Fruit fly (Drosophila melanogaster): ENCODE measurements around the gene Polr2M.

DNA sequence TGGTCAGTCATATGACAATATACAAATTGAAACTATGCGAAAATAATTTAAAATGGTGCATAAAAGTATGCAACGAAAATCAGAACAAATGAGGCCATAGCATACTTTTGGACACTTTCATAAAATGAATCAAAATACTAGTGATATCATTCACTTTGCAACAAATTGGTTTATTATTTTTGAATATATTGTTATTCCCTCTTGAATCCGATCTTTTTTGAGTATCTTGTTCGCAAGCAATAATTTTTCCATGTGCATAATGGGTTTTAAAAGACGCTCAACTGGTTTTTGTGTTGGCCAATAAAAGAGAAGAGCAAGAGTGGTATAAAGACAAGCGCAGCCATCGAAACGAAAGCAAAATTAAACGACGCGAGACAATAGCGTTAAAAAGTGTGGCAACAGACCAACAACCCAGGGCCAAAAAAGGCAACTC lies 41.5 kb upstream of the Polr2M start:
- TF ChIP-seq usp (GFP tag; optimal IDR thresholded peaks at IDR 0.05), result no peak
- TF ChIP-seq psq (optimal IDR thresholded peaks at IDR 0.05), result no peak
- no peak for TF ChIP-seq Dll (optimal IDR thresholded peaks at IDR 0.05)
- no peak for TF ChIP-seq pan (optimal IDR thresholded peaks at IDR 0.05)
- TF ChIP-seq EcR (GFP tag; optimal IDR thresholded peaks at IDR 0.05), result no peak
- no peak for TF ChIP-seq CG8478 (optimal IDR thresholded peaks at IDR 0.05)
